Fruit fly (Drosophila melanogaster) whole organism, embryonic: ENCODE measurements around the gene Dpp10.

Source experiments
- Abd-B ChIP-seq: fragments of 200-800 bp; sonication (Bioruptor generic); optimal IDR thresholded peaks from 2 replicates; lab custom pipeline; 2018; ENCODE audit warnings: missing biosample characterization, mild to moderate bottlenecking, missing genetic modification characterization, moderate library complexity
- Aef1 ChIP-seq: fragments of 200-800 bp; sonication (Bioruptor generic); IDR thresholded peaks from 3 replicates; pipeline ENCODE4 v1.3.6; 2022; ENCODE audit warnings: missing biosample characterization, missing genetic modification characterization
- Bgb ChIP-seq: fragments of 200-800 bp; sonication (Bioruptor generic); IDR thresholded peaks from 2 replicates; pipeline ENCODE4 v1.3.6; 2022; ENCODE audit warnings: missing biosample characterization, missing genetic modification characterization; ENCODE audit not compliant: partially characterized antibody
- CG11504 ChIP-seq: fragments of 200-800 bp; sonication (Bioruptor generic); optimal IDR thresholded peaks from 3 replicates; lab custom pipeline; 2019; ENCODE audit warnings: missing biosample characterization, mild to moderate bottlenecking, missing genetic modification characterization, moderate library complexity
- CG12942 ChIP-seq: fragments of 200-800 bp; sonication (Bioruptor generic); optimal IDR thresholded peaks from 3 replicates; lab custom pipeline; 2016; ENCODE audit warnings: missing biosample characterization, missing genetic modification characterization
- CG13424 ChIP-seq: fragments of 200-800 bp; sonication (Bioruptor generic); optimal IDR thresholded peaks from 2 replicates; lab custom pipeline; 2019; ENCODE audit warnings: missing biosample characterization, mild to moderate bottlenecking, missing genetic modification characterization, moderate library complexity
- CG34422 ChIP-seq: fragments of 200-800 bp; sonication (Bioruptor generic); IDR thresholded peaks from 3 replicates; pipeline ENCODE4 v1.3.6; 2022; ENCODE audit warnings: missing biosample characterization, missing genetic modification characterization
- CG4730 ChIP-seq: fragments of 200-800 bp; sonication (Bioruptor generic); IDR thresholded peaks from 2 replicates; pipeline ENCODE4 v1.3.6; 2022; ENCODE audit warnings: missing biosample characterization, missing genetic modification characterization
- CG4820 ChIP-seq: fragments of 200-800 bp; sonication (Bioruptor generic); optimal IDR thresholded peaks from 3 replicates; lab custom pipeline; 2016; ENCODE audit warnings: missing biosample characterization, missing genetic modification characterization
- CG6683 ChIP-seq: fragments of 200-800 bp; sonication (Bioruptor generic); optimal IDR thresholded peaks from 2 replicates; lab custom pipeline; 2017; ENCODE audit warnings: missing biosample characterization, mild to moderate bottlenecking, missing genetic modification characterization, missing genetic modification reagents
- CG6765 ChIP-seq: fragments of 200-800 bp; sonication (Bioruptor generic); optimal IDR thresholded peaks from 3 replicates; lab custom pipeline; 2017; ENCODE audit warnings: missing biosample characterization, mild to moderate bottlenecking, missing genetic modification characterization
- CG7963 ChIP-seq: fragments of 200-800 bp; sonication (Bioruptor generic); IDR thresholded peaks from 3 replicates; pipeline ENCODE4 v1.3.6; 2022; ENCODE audit warnings: missing biosample characterization, missing genetic modification characterization; ENCODE audit not compliant: partially characterized antibody
- CG8290 ChIP-seq, 3 experiments: fragments of 200-800 bp; sonication (Bioruptor generic); optimal IDR thresholded peaks; 2 replicates each; lab custom pipeline; 2016 to 2019; ENCODE audit warnings: missing biosample characterization in 3 of 3, missing genetic modification characterization in 3 of 3, mild to moderate bottlenecking in 2 of 3, moderate library complexity in 1 of 3
- CG8388 ChIP-seq: fragments of 200-800 bp; sonication (Bioruptor generic); optimal IDR thresholded peaks from 2 replicates; lab custom pipeline; 2019; ENCODE audit warnings: missing biosample characterization, mild to moderate bottlenecking, missing genetic modification characterization, moderate library complexity
- CG9215 ChIP-seq: fragments of 200-800 bp; sonication (Bioruptor generic); IDR thresholded peaks from 2 replicates; pipeline ENCODE4 v1.3.6; 2022; ENCODE audit warnings: missing biosample characterization, missing genetic modification characterization
- Dad ChIP-seq: fragments of 200-800 bp; sonication (Bioruptor generic); optimal IDR thresholded peaks from 3 replicates; lab custom pipeline; 2016; ENCODE audit warnings: missing biosample characterization, missing genetic modification characterization
- Deaf1 ChIP-seq: fragments of 200-800 bp; optimal IDR thresholded peaks from 3 replicates; lab custom pipeline; 2019; ENCODE audit warnings: missing biosample characterization, mild to moderate bottlenecking, missing genetic modification characterization, moderate library complexity
- GATAe ChIP-seq: fragments of 200-800 bp; sonication (Bioruptor generic); conservative IDR thresholded peaks from 2 replicates; pipeline ENCODE4 v1.3.6; 2022; ENCODE audit warnings: missing biosample characterization, missing genetic modification characterization
- HHEX ChIP-seq: fragments of 200-800 bp; sonication (Bioruptor generic); optimal IDR thresholded peaks from 3 replicates; lab custom pipeline; 2017; ENCODE audit warnings: missing biosample characterization, mild to moderate bottlenecking, missing genetic modification characterization, missing genetic modification reagents
- HLH4C ChIP-seq: fragments of 200-800 bp; sonication (Bioruptor generic); IDR thresholded peaks from 3 replicates; pipeline ENCODE4 v1.3.6; 2022; ENCODE audit warnings: missing biosample characterization, missing genetic modification characterization; ENCODE audit not compliant: partially characterized antibody
- HLHmδ ChIP-seq: fragments of 200-800 bp; sonication (Bioruptor generic); optimal IDR thresholded peaks from 2 replicates; lab custom pipeline; 2018; ENCODE audit warnings: missing biosample characterization, mild to moderate bottlenecking, missing genetic modification characterization, moderate library complexity
- Hmx ChIP-seq: fragments of 200-800 bp; sonication (Bioruptor generic); optimal IDR thresholded peaks from 2 replicates; lab custom pipeline; 2016; ENCODE audit warnings: missing biosample characterization, missing genetic modification characterization
- MESR4 ChIP-seq: fragments of 200-800 bp; sonication (Bioruptor generic); optimal IDR thresholded peaks from 2 replicates; lab custom pipeline; 2018; ENCODE audit warnings: missing biosample characterization, mild to moderate bottlenecking, missing genetic modification characterization, moderate library complexity
- NC2α ChIP-seq: fragments of 200-800 bp; sonication (Bioruptor generic); optimal IDR thresholded peaks from 2 replicates; lab custom pipeline; 2016; ENCODE audit warnings: missing biosample characterization, missing genetic modification characterization
- Opbp ChIP-seq: fragments of 200-800 bp; sonication (Bioruptor generic); IDR thresholded peaks from 3 replicates; pipeline ENCODE4 v1.3.6; 2022; ENCODE audit warnings: missing biosample characterization, missing genetic modification characterization; ENCODE audit not compliant: partially characterized antibody
- Sry-β ChIP-seq: fragments of 200-800 bp; sonication (Bioruptor generic); optimal IDR thresholded peaks from 2 replicates; lab custom pipeline; 2018; ENCODE audit warnings: missing biosample characterization, mild to moderate bottlenecking, missing genetic modification characterization, moderate library complexity
- Vsx1 ChIP-seq: fragments of 200-800 bp; sonication (Bioruptor generic); optimal IDR thresholded peaks from 2 replicates; lab custom pipeline; 2017; ENCODE audit warnings: missing biosample characterization, mild to moderate bottlenecking, missing genetic modification characterization, missing genetic modification reagents
- Xrp1 ChIP-seq: fragments of 200-800 bp; sonication (Bioruptor generic); IDR thresholded peaks from 2 replicates; pipeline ENCODE4 v1.3.6; 2022; ENCODE audit warnings: missing biosample characterization, missing genetic modification characterization
- dysf ChIP-seq: fragments of 200-800 bp; sonication (Bioruptor generic); IDR thresholded peaks from 3 replicates; pipeline ENCODE4 v1.3.6; 2022; ENCODE audit warnings: missing biosample characterization, missing genetic modification characterization
- ems ChIP-seq: fragments of 200-800 bp; sonication (Bioruptor generic); optimal IDR thresholded peaks from 3 replicates; lab custom pipeline; 2016; ENCODE audit warnings: missing biosample characterization, missing genetic modification characterization
- gfzf ChIP-seq: fragments of 200-800 bp; sonication (Bioruptor generic); optimal IDR thresholded peaks from 2 replicates; lab custom pipeline; 2016; ENCODE audit warnings: missing biosample characterization, mild to moderate bottlenecking, missing genetic modification characterization, moderate library complexity
- hbn ChIP-seq: fragments of 200-800 bp; sonication (Bioruptor generic); IDR thresholded peaks from 2 replicates; pipeline ENCODE4 v1.3.6; 2022; ENCODE audit warnings: missing biosample characterization, missing genetic modification characterization; ENCODE audit not compliant: partially characterized antibody
- her ChIP-seq: fragments of 200-800 bp; sonication (Bioruptor generic); optimal IDR thresholded peaks from 2 replicates; lab custom pipeline; 2016; ENCODE audit warnings: missing biosample characterization, missing genetic modification characterization
- odd ChIP-seq: fragments of 200-800 bp; sonication (Bioruptor generic); optimal IDR thresholded peaks from 2 replicates; lab custom pipeline; 2017; ENCODE audit warnings: missing biosample characterization, mild to moderate bottlenecking, missing genetic modification characterization
- pho ChIP-seq: fragments of 200-800 bp; sonication (Bioruptor generic); optimal IDR thresholded peaks from 2 replicates; lab custom pipeline; 2016; ENCODE audit warnings: missing biosample characterization, missing genetic modification characterization
- phol ChIP-seq: fragments of 200-800 bp; sonication (Bioruptor generic); optimal IDR thresholded peaks from 3 replicates; lab custom pipeline; 2018; ENCODE audit warnings: missing biosample characterization, mild to moderate bottlenecking, missing genetic modification characterization, moderate library complexity
- pum ChIP-seq: fragments of 200-800 bp; sonication (Bioruptor generic); optimal IDR thresholded peaks from 2 replicates; lab custom pipeline; 2016; ENCODE audit warnings: missing biosample characterization, missing genetic modification characterization
- ro ChIP-seq: fragments of 200-800 bp; sonication (Bioruptor generic); IDR thresholded peaks from 2 replicates; pipeline ENCODE4 v1.3.6; 2022; ENCODE audit warnings: missing biosample characterization, missing genetic modification characterization
- row ChIP-seq: fragments of 200-800 bp; sonication (Bioruptor generic); IDR thresholded peaks from 3 replicates; pipeline ENCODE4 v1.3.6; 2022; ENCODE audit warnings: missing biosample characterization, missing genetic modification characterization
- schlank ChIP-seq: fragments of 200-800 bp; sonication (Bioruptor generic); optimal IDR thresholded peaks from 2 replicates; lab custom pipeline; 2018; ENCODE audit warnings: missing biosample characterization, mild to moderate bottlenecking, missing genetic modification characterization
- sens-2 ChIP-seq: fragments of 200-800 bp; sonication (Bioruptor generic); IDR thresholded peaks from 2 replicates; pipeline ENCODE4 v1.3.6; 2022; ENCODE audit warnings: missing biosample characterization, missing genetic modification characterization
- seq ChIP-seq: fragments of 200-800 bp; sonication (Bioruptor generic); IDR thresholded peaks from 2 replicates; pipeline ENCODE4 v1.3.6; 2022; ENCODE audit warnings: missing biosample characterization, missing genetic modification characterization
- tll ChIP-seq, 2 experiments: fragments of 200-800 bp in 1 of 2; fragments of >200 bp in 1 of 2; sonication (Bioruptor generic) in 1 of 2; optimal IDR thresholded peaks; 2 replicates each; lab custom pipeline; 2017 to 2019; ENCODE audit warnings: missing biosample characterization in 2 of 2, missing genetic modification characterization in 2 of 2, mild to moderate bottlenecking in 1 of 2, moderate library complexity in 1 of 2
- tna ChIP-seq: fragments of 200-800 bp; sonication (Bioruptor generic); IDR thresholded peaks from 2 replicates; pipeline ENCODE4 v1.3.6; 2022; ENCODE audit warnings: missing biosample characterization, missing genetic modification characterization; ENCODE audit not compliant: partially characterized antibody
- ttk ChIP-seq: fragments of 200-800 bp; sonication (Bioruptor generic); IDR thresholded peaks from 2 replicates; pipeline ENCODE4 v2.1.2; 2022; ENCODE audit warnings: missing biosample characterization, missing genetic modification characterization
- zen2 ChIP-seq: fragments of 200-800 bp; sonication (Bioruptor generic); IDR thresholded peaks from 3 replicates; pipeline ENCODE4 v1.3.6; 2022; ENCODE audit warnings: missing biosample characterization, missing genetic modification characterization; ENCODE audit not compliant: partially characterized antibody
- zf30C ChIP-seq: fragments of 200-800 bp; sonication (Bioruptor generic); optimal IDR thresholded peaks from 3 replicates; lab custom pipeline; 2018; ENCODE audit warnings: missing biosample characterization, mild to moderate bottlenecking, missing genetic modification characterization

Dpp10 gene

dm6 chr2L:6561463-6562357, 39.2 kb downstream of the Dpp10 start, which contains the start of the genes Trmt6 and Ent2 (continued):
- TF ChIP-seq zf30C (GFP tag; lab: Kevin White, UChicago) (no peak), hbn (no peak), sens-2 (peak; percentile 92), gfzf (GFP tag; lab: Kevin White, UChicago) (peak; percentile 12), Bgb (GFP tag; lab: Robert Waterston, UW) (peak; percentile 31; the same call in 1 of the 2 replicates), MESR4 (GFP tag; lab: Kevin White, UChicago) (peak; percentile 47), GATAe (peak; percentile 96), CG13424 (tag; lab: Kevin White, UChicago) (peak; percentile 90), CG7963 (GFP tag; lab: Robert Waterston, UW) (no peak), ttk (GFP tag; lab: Robert Waterston, UW) (peak; percentile 97), dysf (GFP tag; lab: Robert Waterston, UW) (peak; percentile 98), HLHmδ (GFP tag; lab: Kevin White, UChicago) (no peak), CG4820 (GFP tag; lab: Kevin White, UChicago) (peak; percentile 96), Deaf1 (tag; lab: Kevin White, UChicago) (peak; percentile 70), CG6683 (peak; percentile 81), odd (GFP tag; lab: Kevin White, UChicago) (peak; percentile 86), Vsx1 (GFP tag; lab: Kevin White, UChicago) (peak; percentile 84), schlank (tag; lab: Kevin White, UChicago) (peak; percentile 93), Abd-B (GFP tag; lab: Kevin White, UChicago) (peak; percentile 97), Aef1 (GFP tag; lab: Robert Waterston, UW) (peak; percentile 98), Dad (GFP tag; lab: Kevin White, UChicago) (peak; percentile 92), pum (GFP tag; lab: Kevin White, UChicago) (peak; percentile 92), CG6765 (GFP tag; lab: Kevin White, UChicago) (peak; percentile 83), ro (GFP tag; lab: Robert Waterston, UW) (peak; percentile 90), zen2 (no peak), seq (GFP tag; lab: Robert Waterston, UW) (peak; percentile 94), CG8290 (GFP tag; optimal IDR thresholded peaks at IDR 0.05; lab: Kevin White, UChicago) (peak; percentile 88), CG8290 (tag; optimal IDR thresholded peaks at IDR 0.05; lab: Kevin White, UChicago) (peak; percentile 58 to 99), CG12942 (GFP tag; lab: Kevin White, UChicago) (peak; percentile 93), row (GFP tag; lab: Robert Waterston, UW) (peak; percentile 98), HHEX (peak; percentile 95), pho (GFP tag; lab: Kevin White, UChicago) (peak; percentile 97), CG8388 (peak; percentile 83), CG11504 (peak; percentile 93), Xrp1 (GFP tag; lab: Robert Waterston, UW) (peak; percentile 97), ems (GFP tag; lab: Kevin White, UChicago) (peak; percentile 96), HLH4C (GFP tag; lab: Robert Waterston, UW) (no peak), phol (peak; percentile 94), tll (GFP tag; optimal IDR thresholded peaks at IDR 0.05; lab: Kevin White, UChicago) (peak in 1 of 2 experiments; percentile 29), Sry-β (peak; percentile 55), NC2α (GFP tag; lab: Kevin White, UChicago) (peak; percentile 93), CG34422 (GFP tag; lab: Robert Waterston, UW) (peak; percentile 98), her (GFP tag; lab: Kevin White, UChicago) (peak; percentile 94), tna (GFP tag; lab: Robert Waterston, UW) (no peak), Opbp (GFP tag; lab: Robert Waterston, UW) (0 out of 3 replicates have a peak, but pooled peaks have one; percentile 37), CG4730 (peak; percentile 97), CG9215 (GFP tag; lab: Robert Waterston, UW) (peak; percentile 96), Hmx (GFP tag; lab: Kevin White, UChicago) (peak; percentile 89)
